Worm (Caenorhabditis elegans): ENCODE data around the gene C08F11.10.

ce11 chrIV:13633165-13633564 lies 15.9 kb downstream of the C08F11.10 start, which contains the start of gene fbxa-98:
- TF ChIP-seq nhr-12 (tag; optimal IDR thresholded peaks at IDR 0.05), result no peak
- no peak for TF ChIP-seq nhr-237 (tag; optimal IDR thresholded peaks at IDR 0.05)
- no peak for TF ChIP-seq mdl-1 (tag; optimal IDR thresholded peaks at IDR 0.05)
- TF ChIP-seq lin-39 (tag; optimal IDR thresholded peaks at IDR 0.05), result no peak
- no peak for TF ChIP-seq nhr-90 (tag; optimal IDR thresholded peaks at IDR 0.05; ENCODE audit: poor library complexity)
- no peak for TF ChIP-seq sox-4 (tag; optimal IDR thresholded peaks at IDR 0.05)
- TF ChIP-seq efl-3 (GFP tag; optimal IDR thresholded peaks at IDR 0.05), result no peak
- TF ChIP-seq hlh-17 (GFP tag; optimal IDR thresholded peaks at IDR 0.05; ENCODE audit: borderline replicate concordance), result no peak
- no peak for TF ChIP-seq hpl-2 (GFP tag; optimal IDR thresholded peaks at IDR 0.05)
